Fruit fly (Drosophila melanogaster): ENCODE measurements around the gene CG4440.

Gene CG4440

DNA sequence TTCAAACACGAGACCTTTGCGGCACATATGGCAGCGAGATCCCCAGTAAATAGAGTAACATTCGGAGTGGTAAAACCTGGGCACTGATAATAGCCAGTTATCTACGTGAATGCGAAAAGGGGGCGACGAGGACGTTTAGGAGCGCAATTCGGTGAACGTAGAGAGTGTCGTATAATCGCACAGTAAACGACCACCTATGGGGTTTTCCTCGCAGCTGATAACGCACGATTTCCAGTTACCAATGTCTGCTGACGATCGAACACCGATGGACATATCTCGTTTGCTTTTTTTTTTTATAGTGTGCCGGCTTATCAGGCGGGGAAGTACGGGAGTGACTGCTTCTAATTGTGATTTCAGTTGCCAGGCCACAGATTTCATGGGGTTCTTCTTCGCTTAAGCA lies 10.0 kb upstream of the CG4440 start:
- TF ChIP-seq luna (GFP tag; optimal IDR thresholded peaks at IDR 0.05), result no peak
- TF ChIP-seq Nf-YA (GFP tag; IDR thresholded peaks at IDR 0.05), result no peak
- TF ChIP-seq sd (tag; optimal IDR thresholded peaks at IDR 0.05), result peak; percentile 34
- no peak for TF ChIP-seq amos (GFP tag; IDR thresholded peaks at IDR 0.05; ENCODE audit: partially characterized antibody)
- peak; percentile 22 for TF ChIP-seq Hey (tag; optimal IDR thresholded peaks at IDR 0.05)
- no peak for TF ChIP-seq CG1602 (GFP tag; optimal IDR thresholded peaks at IDR 0.05)
- no peak for TF ChIP-seq Abd-B (GFP tag; optimal IDR thresholded peaks at IDR 0.05)
- no peak for TF ChIP-seq nmo (GFP tag; optimal IDR thresholded peaks at IDR 0.05)
- TF ChIP-seq grn (GFP tag; optimal IDR thresholded peaks at IDR 0.05), result no peak
- no peak for TF ChIP-seq pita (GFP tag; optimal IDR thresholded peaks at IDR 0.05)
- no peak for TF ChIP-seq hkb (optimal IDR thresholded peaks at IDR 0.05)
- TF ChIP-seq hkb (GFP tag; IDR thresholded peaks at IDR 0.05), result no peak
- no peak for TF ChIP-seq CG10274 (GFP tag; optimal IDR thresholded peaks at IDR 0.05)
- TF ChIP-seq Rx (GFP tag; IDR thresholded peaks at IDR 0.05), result no peak
- TF ChIP-seq CG12659 (GFP tag; optimal IDR thresholded peaks at IDR 0.05), result no peak
- TF ChIP-seq CG34376 (GFP tag; optimal IDR thresholded peaks at IDR 0.05), result peak; percentile 69
- no peak for TF ChIP-seq ro (GFP tag; IDR thresholded peaks at IDR 0.05)
- no peak for TF ChIP-seq fd3F (GFP tag; optimal IDR thresholded peaks at IDR 0.05)
- no peak for TF ChIP-seq CG32767 (GFP tag; IDR thresholded peaks at IDR 0.05)
- TF ChIP-seq HmgZ (tag; optimal IDR thresholded peaks at IDR 0.05), result peak; percentile 29
- no peak for TF ChIP-seq CG5245 (GFP tag; optimal IDR thresholded peaks at IDR 0.05)
- no peak for TF ChIP-seq chif (GFP tag; optimal IDR thresholded peaks at IDR 0.05)
- 0 out of 3 replicates have a peak, but pooled peaks have one; percentile 29 for TF ChIP-seq ci (GFP tag; IDR thresholded peaks at IDR 0.05)
- TF ChIP-seq CG11085 (GFP tag; IDR thresholded peaks at IDR 0.05), result no peak
- TF ChIP-seq CG5180 (GFP tag; optimal IDR thresholded peaks at IDR 0.05), result no peak
- no peak for TF ChIP-seq cato (GFP tag; optimal IDR thresholded peaks at IDR 0.05; ENCODE audit: borderline replicate concordance)
- no peak for TF ChIP-seq p53 (GFP tag; optimal IDR thresholded peaks at IDR 0.05)
- no peak for TF ChIP-seq CG11093 (GFP tag; IDR thresholded peaks at IDR 0.05)
- TF ChIP-seq CG9797 (GFP tag; optimal IDR thresholded peaks at IDR 0.05), result no peak
- TF ChIP-seq ems (GFP tag; optimal IDR thresholded peaks at IDR 0.05), result no peak
- TF ChIP-seq dpn (GFP tag; optimal IDR thresholded peaks at IDR 0.05), result no peak
- TF ChIP-seq CG7357 (GFP tag; IDR thresholded peaks at IDR 0.05), result no peak
- TF ChIP-seq CG15514 (GFP tag; optimal IDR thresholded peaks at IDR 0.05), result peak; percentile 2
- no peak for TF ChIP-seq CG32532 (GFP tag; IDR thresholded peaks at IDR 0.05)
- no peak for TF ChIP-seq gt (GFP tag; IDR thresholded peaks at IDR 0.05)
- no peak for TF ChIP-seq crp (GFP tag; optimal IDR thresholded peaks at IDR 0.05)
- no peak for TF ChIP-seq br (optimal IDR thresholded peaks at IDR 0.05)
- TF ChIP-seq Nf-YB (GFP tag; optimal IDR thresholded peaks at IDR 0.05), result no peak
- no peak for TF ChIP-seq C15 (GFP tag; IDR thresholded peaks at IDR 0.05)
- no peak for TF ChIP-seq CG30020 (tag; optimal IDR thresholded peaks at IDR 0.05)
- TF ChIP-seq Dll (GFP tag; IDR thresholded peaks at IDR 0.05; ENCODE audit: partially characterized antibody), result no peak
- TF ChIP-seq CG4424 (GFP tag; optimal IDR thresholded peaks at IDR 0.05), result no peak
- no peak for TF ChIP-seq CG11723 (GFP tag; optimal IDR thresholded peaks at IDR 0.05)
- TF ChIP-seq nerfin-2 (GFP tag; IDR thresholded peaks at IDR 0.05; ENCODE audit: partially characterized antibody), result no peak
- no peak for TF ChIP-seq Lhr (GFP tag; optimal IDR thresholded peaks at IDR 0.05)
- no peak for TF ChIP-seq CG4328 (GFP tag; optimal IDR thresholded peaks at IDR 0.05)
- TF ChIP-seq CG7271 (tag; optimal IDR thresholded peaks at IDR 0.05), result no peak
- TF ChIP-seq Bgb (GFP tag; IDR thresholded peaks at IDR 0.05; ENCODE audit: partially characterized antibody), result no peak
- no peak for TF ChIP-seq CG12104 (GFP tag; optimal IDR thresholded peaks at IDR 0.05)
- TF ChIP-seq sug (tag; optimal IDR thresholded peaks at IDR 0.05), result peak; percentile 99
- no peak for TF ChIP-seq B-H2 (GFP tag; optimal IDR thresholded peaks at IDR 0.05)
- TF ChIP-seq Sin3A (optimal IDR thresholded peaks at IDR 0.05), result no peak
